Worm (Caenorhabditis elegans) whole organism, L2 larva: Measurements from ENCODE around the gene C37H5.13.

Source experiments
- C34F6.9 ChIP-seq: fragments of 150-350 bp; optimal IDR thresholded peaks from 2 replicates; lab custom pipeline; 2014; ENCODE audit warnings: missing biosample characterization, missing genetic modification characterization
- F13H6.1 ChIP-seq: sonication (generic microtip); optimal IDR thresholded peaks from 2 replicates; lab custom pipeline; 2016; ENCODE audit warnings: missing genetic modification characterization, missing compliant biosample characterization
- Y55F3AM.14 ChIP-seq: fragments of 200-800 bp; sonication (Bioruptor generic); optimal IDR thresholded peaks from 2 replicates; lab custom pipeline; 2018; ENCODE audit warnings: mild to moderate bottlenecking, missing genetic modification characterization, missing compliant biosample characterization
- alr-1 ChIP-seq: fragments of 150-350 bp; optimal IDR thresholded peaks from 2 replicates; lab custom pipeline; 2014; ENCODE audit warnings: missing biosample characterization, missing genetic modification characterization
- aly-2 ChIP-seq: fragments of 150-350 bp; optimal IDR thresholded peaks from 2 replicates; lab custom pipeline; 2014; ENCODE audit warnings: missing biosample characterization, missing genetic modification characterization
- ama-1 ChIP-seq: fragments of 150-350 bp; optimal IDR thresholded peaks from 2 replicates; lab custom pipeline; 2018; ENCODE audit warnings: inconsistent platforms
- blmp-1 ChIP-seq: sonication (generic microtip); optimal IDR thresholded peaks from 2 replicates; lab custom pipeline; 2017; ENCODE audit warnings: missing genetic modification characterization, mild to moderate bottlenecking, missing compliant biosample characterization, antibody characterized with exemption, moderate library complexity; ENCODE audit not compliant: insufficient read depth
- ceh-16 ChIP-seq: fragments of 150-350 bp; optimal IDR thresholded peaks from 2 replicates; lab custom pipeline; 2014; ENCODE audit warnings: missing biosample characterization, missing genetic modification characterization
- ceh-82 ChIP-seq: fragments of 150-350 bp; optimal IDR thresholded peaks from 2 replicates; lab custom pipeline; 2014; ENCODE audit warnings: missing biosample characterization, missing genetic modification characterization
- crh-2 ChIP-seq: sonication (generic microtip); optimal IDR thresholded peaks from 2 replicates; lab custom pipeline; 2017; ENCODE audit warnings: missing biosample characterization, missing genetic modification characterization
- dmd-4 ChIP-seq: sonication (generic microtip); optimal IDR thresholded peaks from 2 replicates; lab custom pipeline; 2017; ENCODE audit warnings: missing biosample characterization, missing genetic modification characterization
- egl-27 ChIP-seq: sonication (generic microtip); optimal IDR thresholded peaks from 3 replicates; lab custom pipeline; 2017; ENCODE audit warnings: missing biosample characterization, missing genetic modification reagents, missing genetic modification characterization
- elt-3 ChIP-seq: sonication (generic microtip); optimal IDR thresholded peaks from 2 replicates; lab custom pipeline; 2017; ENCODE audit warnings: missing biosample characterization, missing genetic modification characterization
- fos-1 ChIP-seq: fragments of 150-350 bp; optimal IDR thresholded peaks from 2 replicates; lab custom pipeline; 2014; ENCODE audit warnings: missing biosample characterization, missing genetic modification characterization
- gmeb-1 ChIP-seq: fragments of 150-350 bp; optimal IDR thresholded peaks from 2 replicates; lab custom pipeline; 2014; ENCODE audit warnings: missing biosample characterization, missing genetic modification characterization
- lin-13 ChIP-seq: fragments of 150-350 bp; optimal IDR thresholded peaks from 2 replicates; lab custom pipeline; 2014; ENCODE audit warnings: missing biosample characterization, missing genetic modification reagents, missing genetic modification characterization
- lin-39 ChIP-seq: fragments of 150-350 bp; optimal IDR thresholded peaks from 2 replicates; lab custom pipeline; 2014; ENCODE audit warnings: missing biosample characterization, missing genetic modification reagents, missing genetic modification characterization
- lsy-2 ChIP-seq, 2 experiments: fragments of 150-350 bp in 1 of 2; sonication (generic microtip) in 1 of 2; optimal IDR thresholded peaks; 2 replicates each; lab custom pipeline; 2014 to 2017; ENCODE audit warnings: missing biosample characterization in 2 of 2, missing genetic modification characterization in 2 of 2
- mab-5 ChIP-seq: fragments of 150-350 bp; optimal IDR thresholded peaks from 2 replicates; lab custom pipeline; 2014; ENCODE audit warnings: missing biosample characterization, missing genetic modification characterization
- mdl-1 ChIP-seq, 2 experiments: fragments of 150-350 bp in 1 of 2; sonication (generic microtip) in 1 of 2; optimal IDR thresholded peaks; 2 replicates each; lab custom pipeline; 2017; ENCODE audit warnings: missing biosample characterization in 2 of 2, missing genetic modification characterization in 2 of 2
- nhr-10 ChIP-seq: sonication (generic microtip); optimal IDR thresholded peaks from 2 replicates; lab custom pipeline; 2017; ENCODE audit warnings: missing biosample characterization, missing genetic modification characterization
- nhr-11 ChIP-seq: fragments of 150-350 bp; optimal IDR thresholded peaks from 2 replicates; lab custom pipeline; 2014; ENCODE audit warnings: missing biosample characterization, missing genetic modification characterization
- nhr-12 ChIP-seq: fragments of 150-350 bp; optimal IDR thresholded peaks from 2 replicates; lab custom pipeline; 2014; ENCODE audit warnings: missing biosample characterization, missing genetic modification characterization
- nhr-129 ChIP-seq: fragments of 150-350 bp; optimal IDR thresholded peaks from 2 replicates; lab custom pipeline; 2014; ENCODE audit warnings: missing biosample characterization, missing genetic modification characterization
- nhr-21 ChIP-seq: fragments of 150-350 bp; optimal IDR thresholded peaks from 2 replicates; lab custom pipeline; 2014; ENCODE audit warnings: missing biosample characterization, missing genetic modification characterization
- nhr-237 ChIP-seq: fragments of 150-350 bp; optimal IDR thresholded peaks from 2 replicates; lab custom pipeline; 2014; ENCODE audit warnings: missing biosample characterization, missing genetic modification characterization
- nhr-25 ChIP-seq: fragments of 150-350 bp; sonication (generic microtip); optimal IDR thresholded peaks from 3 replicates; lab custom pipeline; 2014; ENCODE audit warnings: missing biosample characterization, missing genetic modification characterization
- nhr-6 ChIP-seq: fragments of 150-350 bp; optimal IDR thresholded peaks from 2 replicates; lab custom pipeline; 2014; ENCODE audit warnings: missing biosample characterization, missing genetic modification characterization
- nhr-77 ChIP-seq: fragments of 150-350 bp; optimal IDR thresholded peaks from 2 replicates; lab custom pipeline; 2014; ENCODE audit warnings: missing biosample characterization, missing genetic modification characterization
- peb-1 ChIP-seq: fragments of 150-350 bp; optimal IDR thresholded peaks from 2 replicates; lab custom pipeline; 2014; ENCODE audit warnings: missing biosample characterization, missing genetic modification characterization
- sem-4 ChIP-seq: fragments of 150-350 bp; optimal IDR thresholded peaks from 2 replicates; lab custom pipeline; 2014; ENCODE audit warnings: missing biosample characterization, missing genetic modification reagents, missing genetic modification characterization
- sma-3 ChIP-seq: sonication (generic microtip); optimal IDR thresholded peaks from 2 replicates; lab custom pipeline; 2016; ENCODE audit warnings: missing genetic modification reagents, missing genetic modification characterization, missing compliant biosample characterization
- sma-9 ChIP-seq, 2 experiments: fragments of 150-350 bp in 1 of 2; sonication (generic microtip) in 1 of 2; optimal IDR thresholded peaks; 2 replicates each; lab custom pipeline; 2014 to 2016; ENCODE audit warnings: missing genetic modification characterization in 2 of 2, mild to moderate bottlenecking in 1 of 2, missing biosample characterization in 1 of 2, missing compliant biosample characterization in 1 of 2, missing genetic modification reagents in 1 of 2, moderate library complexity in 1 of 2
- snpc-4 ChIP-seq: fragments of 150-350 bp; optimal IDR thresholded peaks from 2 replicates; lab custom pipeline; 2014; ENCODE audit warnings: missing biosample characterization, missing genetic modification characterization
- unc-39 ChIP-seq: fragments of 150-350 bp; optimal IDR thresholded peaks from 2 replicates; lab custom pipeline; 2014; ENCODE audit warnings: missing biosample characterization, missing genetic modification characterization
- unc-55 ChIP-seq: fragments of 150-350 bp; sonication (generic microtip); optimal IDR thresholded peaks from 3 replicates; lab custom pipeline; 2014; ENCODE audit warnings: missing biosample characterization, missing genetic modification reagents, missing genetic modification characterization
- unc-62 ChIP-seq: fragments of 150-350 bp; optimal IDR thresholded peaks from 2 replicates; lab custom pipeline; 2014; ENCODE audit warnings: missing biosample characterization, missing genetic modification reagents, missing genetic modification characterization
- ztf-11 ChIP-seq: sonication (generic microtip); optimal IDR thresholded peaks from 2 replicates; lab custom pipeline; 2017; ENCODE audit warnings: missing biosample characterization, missing genetic modification characterization
- ztf-4 ChIP-seq: fragments of 150-350 bp; optimal IDR thresholded peaks from 2 replicates; lab custom pipeline; 2014; ENCODE audit warnings: missing biosample characterization, missing genetic modification characterization

Gene C37H5.13

ce11 chrV:4823683-4824391 is 38.9 kb downstream of the C37H5.13 start:
- TF ChIP-seq blmp-1 (tag; lab: Kevin White, UChicago) = no peak
- TF ChIP-seq egl-27 (tag; lab: Kevin White, UChicago) = no peak
- TF ChIP-seq lsy-2 (tag; optimal IDR thresholded peaks at IDR 0.05; lab: Kevin White, UChicago) = peak in 1 of 2 experiments; percentile 30
- TF ChIP-seq snpc-4 (tag; lab: Kevin White, UChicago) = no peak
- no peak for TF ChIP-seq ztf-11 (tag; lab: Kevin White, UChicago)
- TF ChIP-seq unc-55 (GFP tag; lab: Kevin White, UChicago) = peak; percentile 25
- TF ChIP-seq nhr-129 (tag; lab: Kevin White, UChicago) = peak; percentile 56
- TF ChIP-seq ceh-16 (tag; lab: Kevin White, UChicago) = no peak
- peak; percentile 64 for TF ChIP-seq lin-13 (GFP tag; lab: Kevin White, UChicago)
- peak; percentile 95 for TF ChIP-seq ztf-4 (tag; lab: Kevin White, UChicago)
- no peak for TF ChIP-seq sma-9 (GFP tag; optimal IDR thresholded peaks at IDR 0.05; lab: Kevin White, UChicago)
- TF ChIP-seq sma-9 (tag; optimal IDR thresholded peaks at IDR 0.05; lab: Kevin White, UChicago) = no peak
- TF ChIP-seq gmeb-1 (tag; lab: Kevin White, UChicago) = peak; percentile 29
- peak; percentile 33 for TF ChIP-seq crh-2 (tag; lab: Kevin White, UChicago)
- TF ChIP-seq nhr-25 (tag; lab: Kevin White, UChicago) = peak; percentile 51
- peak; percentile 7 for TF ChIP-seq sma-3 (GFP tag; lab: Kevin White, UChicago)
- TF ChIP-seq Y55F3AM.14 (GFP tag; lab: Kevin White, UChicago) = peak; percentile 92
- peak; percentile 54 for TF ChIP-seq ama-1 (lab: Kevin White, UChicago)
- no peak for TF ChIP-seq alr-1
- TF ChIP-seq C34F6.9 (tag; lab: Kevin White, UChicago) = peak; percentile 47
- TF ChIP-seq, all 48 proteins: peak for 12

- TF ChIP-seq lsy-2 (tag; optimal IDR thresholded peaks at IDR 0.05; lab: Kevin White, UChicago) = no peak
- no peak for TF ChIP-seq nhr-12 (tag; lab: Kevin White, UChicago)
- TF ChIP-seq ztf-4 (tag; lab: Kevin White, UChicago) = no peak
Measured at ce11 chrV:4823323-4823682, 39.5 kb downstream of the C37H5.13 start, which contains the start of gene adss-1. TSS of gene adss-1 (minus strand) at chrV:4823423.

ce11 chrV:4820601-4821000 is 42.2 kb downstream of the C37H5.13 start:
- TF ChIP-seq nhr-21 (tag; lab: Kevin White, UChicago) = no peak
- peak; percentile 10 for TF ChIP-seq C34F6.9 (tag; lab: Kevin White, UChicago)
- TF ChIP-seq unc-39 (tag; lab: Kevin White, UChicago) = no peak
- TF ChIP-seq nhr-25 (tag; lab: Kevin White, UChicago) = peak; percentile 32
- TF ChIP-seq dmd-4 (tag; lab: Kevin White, UChicago) = no peak
- peak; percentile 15 for TF ChIP-seq fos-1 (tag; lab: Kevin White, UChicago)
- no peak for TF ChIP-seq lin-39 (tag; lab: Kevin White, UChicago)
- no peak for TF ChIP-seq F13H6.1 (tag; lab: Kevin White, UChicago)
- TF ChIP-seq nhr-10 (tag; lab: Kevin White, UChicago) = no peak
- no peak for TF ChIP-seq sma-3 (GFP tag; lab: Kevin White, UChicago)
- no peak for TF ChIP-seq gmeb-1 (tag; lab: Kevin White, UChicago)
- no peak for TF ChIP-seq nhr-12 (tag; lab: Kevin White, UChicago)
- TF ChIP-seq unc-62 (GFP tag; lab: Kevin White, UChicago) = no peak
- no peak for TF ChIP-seq alr-1
- no peak for TF ChIP-seq Y55F3AM.14 (GFP tag; lab: Kevin White, UChicago)
- TF ChIP-seq nhr-129 (tag; lab: Kevin White, UChicago) = peak; percentile 38
- no peak for TF ChIP-seq ceh-82 (tag; lab: Kevin White, UChicago)
- peak; percentile 28 for TF ChIP-seq crh-2 (tag; lab: Kevin White, UChicago)
- TF ChIP-seq nhr-237 = no peak
- TF ChIP-seq snpc-4 (tag; lab: Kevin White, UChicago) = no peak
- TF ChIP-seq peb-1 (tag; lab: Kevin White, UChicago) = no peak
- TF ChIP-seq nhr-11 (tag; lab: Kevin White, UChicago) = no peak
- TF ChIP-seq sma-9 (GFP tag; optimal IDR thresholded peaks at IDR 0.05; lab: Kevin White, UChicago) = no peak
- TF ChIP-seq sma-9 (tag; optimal IDR thresholded peaks at IDR 0.05; lab: Kevin White, UChicago) = no peak
- no peak for TF ChIP-seq sem-4 (tag; lab: Kevin White, UChicago)
- TF ChIP-seq mdl-1 (tag; optimal IDR thresholded peaks at IDR 0.05; lab: Kevin White, UChicago) = peak in 1 of 2 experiments; percentile 22
- TF ChIP-seq nhr-77 (tag; lab: Kevin White, UChicago) = no peak
- no peak for TF ChIP-seq unc-55 (GFP tag; lab: Kevin White, UChicago)
- peak in 1 of 2 experiments; percentile 12 for TF ChIP-seq lsy-2 (tag; optimal IDR thresholded peaks at IDR 0.05; lab: Kevin White, UChicago)
- no peak for TF ChIP-seq aly-2 (tag; lab: Kevin White, UChicago)
- TF ChIP-seq elt-3 (tag; lab: Kevin White, UChicago) = no peak
- TF ChIP-seq mab-5 (tag; lab: Kevin White, UChicago) = no peak
- no peak for TF ChIP-seq blmp-1 (tag; lab: Kevin White, UChicago)
- no peak for TF ChIP-seq lin-13 (GFP tag; lab: Kevin White, UChicago)
- peak; percentile 50 for TF ChIP-seq ztf-4 (tag; lab: Kevin White, UChicago)
- no peak for TF ChIP-seq nhr-6 (tag; lab: Kevin White, UChicago)
- TF ChIP-seq egl-27 (tag; lab: Kevin White, UChicago) = no peak
